Fruit fly (Drosophila melanogaster) ovary, adult (tissue): ENCODE measurements around the gene Sap30.
A peak's percentile ranks its signal among the peaks of the same experiment; 100 is the strongest.

Source experiments
- CG17801 ChIP-seq: fragments of 200-800 bp; optimal IDR thresholded peaks from 2 replicates; lab custom pipeline; 2019; ENCODE audit warnings: missing biosample characterization, mild to moderate bottlenecking, missing genetic modification characterization, moderate library complexity; ENCODE audit not compliant: partially characterized antibody

The Sap30 gene

DNA sequence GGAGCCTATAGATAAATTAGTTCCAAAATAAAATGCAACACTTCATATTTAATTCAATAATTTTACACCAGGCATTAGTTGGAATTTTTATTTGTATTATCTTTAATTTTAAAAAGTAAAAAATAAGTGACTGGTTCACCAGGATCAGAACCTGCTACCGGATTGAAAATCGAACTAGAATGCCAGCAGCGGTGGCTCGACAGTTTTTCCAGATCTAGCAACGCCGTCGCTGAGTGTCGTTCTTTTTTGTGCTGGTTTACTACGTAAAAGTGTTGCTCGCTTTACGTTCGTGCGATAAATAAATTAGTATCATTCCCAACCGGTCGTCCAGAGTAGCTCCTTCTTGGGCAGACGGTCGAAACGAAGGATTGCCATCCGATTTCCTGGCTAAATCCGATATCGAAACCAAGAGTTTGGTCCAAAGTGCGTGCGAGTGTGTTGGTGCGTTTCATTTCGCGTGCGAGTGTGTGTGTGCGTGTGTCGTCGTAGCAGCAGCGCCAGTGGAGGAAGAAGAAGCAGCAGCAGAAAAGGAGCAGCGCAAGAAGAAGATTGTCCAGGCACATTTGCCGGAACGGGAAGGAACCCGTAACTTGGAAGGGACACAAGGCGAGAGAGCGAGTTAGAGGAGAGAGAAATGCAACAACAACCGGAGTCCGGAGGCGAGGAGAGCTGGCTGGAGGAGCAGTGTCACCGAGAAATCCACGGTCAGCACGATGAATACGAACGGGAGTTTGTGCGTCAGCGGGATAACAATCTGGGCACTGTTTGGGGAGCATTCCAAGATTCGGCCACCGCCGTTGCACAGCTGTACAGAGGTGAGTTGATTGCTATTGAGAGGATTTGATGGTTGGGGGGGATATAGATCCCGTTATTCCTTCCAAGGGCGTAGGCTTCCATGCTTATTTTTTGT, 5.1 kb downstream of the Sap30 start, which contains the start of gene CG4768:
TSS of gene CG4768 (plus strand) at position 200 of the 910 bp plus-strand sequence.
- peak; percentile 1 for TF ChIP-seq CG17801 (GFP tag; lab: Kevin White, UChicago)

DNA sequence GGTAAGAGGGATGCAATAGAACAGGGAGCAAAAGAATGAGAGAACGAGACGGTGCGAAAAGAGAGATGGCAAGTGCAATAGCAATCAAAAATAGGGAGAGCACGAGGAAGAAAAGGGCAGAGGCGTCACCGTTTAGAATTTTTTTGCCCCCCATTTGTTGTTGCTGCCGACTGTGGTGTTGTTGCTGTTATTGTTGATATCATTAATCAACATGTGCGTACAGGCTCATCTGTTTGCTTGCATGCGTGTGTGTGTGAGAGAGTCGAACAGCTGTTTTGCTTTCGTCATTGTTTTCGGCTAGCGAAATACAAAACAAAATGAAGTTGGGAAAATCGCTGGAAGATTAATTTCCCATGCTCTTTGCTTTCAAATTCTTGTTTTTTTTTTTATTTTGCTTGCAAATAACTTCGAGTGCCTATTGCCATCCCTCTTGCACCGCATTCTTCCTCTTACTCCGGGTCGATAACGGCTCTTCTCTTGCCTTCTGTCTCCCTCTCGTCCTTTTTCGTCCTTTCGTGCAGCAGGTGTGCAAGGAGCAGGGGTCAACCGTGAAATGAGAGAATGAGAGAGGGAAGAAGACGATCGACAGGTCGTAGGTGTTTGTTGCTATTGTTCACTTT, 6.2 kb downstream of the Sap30 start:
- no peak for TF ChIP-seq CG17801 (GFP tag; lab: Kevin White, UChicago)

DNA sequence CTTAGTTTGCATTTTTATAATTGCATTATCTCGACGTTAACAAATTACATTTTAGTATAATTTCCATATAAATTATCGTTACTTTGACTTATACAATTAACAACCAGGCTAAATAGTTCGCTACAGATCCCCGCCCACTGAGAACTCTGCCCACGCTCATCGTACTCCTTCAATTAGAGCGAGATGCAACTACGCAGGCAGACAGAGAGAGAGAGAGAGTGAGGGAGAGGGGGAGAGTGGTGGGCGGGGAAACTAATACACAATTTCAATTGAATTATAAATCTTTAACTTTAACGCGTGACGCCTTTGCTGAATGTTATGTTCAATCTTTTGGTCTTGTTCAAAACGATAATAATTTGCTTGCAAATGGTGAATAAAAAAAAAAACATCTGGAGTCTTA, 11.1 kb downstream of the Sap30 start:
- TF ChIP-seq CG17801 (GFP tag; lab: Kevin White, UChicago) = no peak

DNA sequence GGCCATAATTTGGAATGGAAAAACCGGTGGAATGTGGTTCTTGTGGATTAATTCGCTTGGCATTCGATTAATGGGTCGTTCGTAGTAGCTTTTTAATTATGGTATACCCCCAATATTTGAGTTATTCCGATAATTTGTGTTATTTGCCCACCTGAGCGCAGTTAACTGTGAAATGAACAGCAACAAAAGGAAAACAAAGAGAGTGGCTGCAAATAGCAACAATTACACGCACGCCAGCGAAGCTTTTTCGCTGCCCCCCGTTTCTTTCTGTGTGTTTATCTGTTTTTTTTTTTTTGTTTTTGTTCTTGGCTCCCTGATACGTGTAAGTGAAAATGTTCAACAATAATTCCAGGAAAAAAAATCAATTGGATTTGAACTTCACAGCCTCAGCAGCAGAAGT, 12.8 kb downstream of the Sap30 start:
- no peak for TF ChIP-seq CG17801 (GFP tag; lab: Kevin White, UChicago)

DNA sequence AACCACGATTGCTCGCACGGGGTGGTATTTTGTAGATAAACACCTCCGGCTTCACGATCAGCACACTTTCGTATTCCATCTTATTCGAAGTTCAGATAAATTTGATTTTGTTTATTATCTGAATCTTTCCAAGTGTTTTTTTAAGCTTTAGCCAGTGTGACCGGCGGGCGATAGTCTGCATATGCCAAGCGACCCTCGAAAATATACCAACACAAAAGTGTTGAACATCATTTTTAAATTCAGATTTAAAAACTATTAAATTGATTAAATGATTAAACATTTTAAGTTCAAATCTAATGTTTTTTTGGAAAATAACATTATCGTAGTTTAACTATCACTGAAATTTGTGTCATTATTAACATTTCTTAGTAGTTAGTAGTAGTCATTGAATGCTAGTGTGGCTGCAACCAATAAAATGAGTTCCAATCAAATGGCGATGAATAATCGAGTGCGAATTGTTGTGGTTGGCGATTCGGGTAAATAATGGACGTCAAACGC, 13.5 kb downstream of the Sap30 start, which contains the start of the genes CG9132 and CG4789:
TSS of gene CG9132 (minus strand) at position 181 of the 498 bp plus-strand sequence.
TSS of gene CG4789 (plus strand) at position 401 of the 498 bp plus-strand sequence.
- no peak for TF ChIP-seq CG17801 (GFP tag; lab: Kevin White, UChicago)

DNA sequence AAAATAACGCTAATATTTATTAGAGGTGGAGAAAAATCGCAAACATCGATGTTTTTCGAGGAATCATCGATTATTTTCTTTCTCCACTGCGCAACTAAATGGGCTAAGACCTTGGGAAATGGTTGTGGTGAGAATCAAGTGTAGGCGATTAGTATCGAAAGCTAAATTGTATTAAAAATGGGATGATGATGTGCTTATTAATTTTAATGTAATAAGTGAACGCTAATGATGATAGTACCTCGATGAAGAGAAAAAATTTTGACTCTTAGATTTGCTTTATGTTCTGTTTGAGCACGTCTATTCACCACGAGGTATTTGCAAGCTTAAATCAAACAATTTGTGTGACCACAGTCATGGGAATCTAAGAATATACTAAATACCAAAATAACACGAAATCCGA, 16.2 kb downstream of the Sap30 start, which contains the start of the genes Rai1 and CG13005:
TSS of gene Rai1 (minus strand) at position 46 of the 400 bp plus-strand sequence.
TSS of gene CG13005 (plus strand) at position 352 of the 400 bp plus-strand sequence.
- TF ChIP-seq CG17801 (GFP tag; lab: Kevin White, UChicago) = peak; percentile 46

DNA sequence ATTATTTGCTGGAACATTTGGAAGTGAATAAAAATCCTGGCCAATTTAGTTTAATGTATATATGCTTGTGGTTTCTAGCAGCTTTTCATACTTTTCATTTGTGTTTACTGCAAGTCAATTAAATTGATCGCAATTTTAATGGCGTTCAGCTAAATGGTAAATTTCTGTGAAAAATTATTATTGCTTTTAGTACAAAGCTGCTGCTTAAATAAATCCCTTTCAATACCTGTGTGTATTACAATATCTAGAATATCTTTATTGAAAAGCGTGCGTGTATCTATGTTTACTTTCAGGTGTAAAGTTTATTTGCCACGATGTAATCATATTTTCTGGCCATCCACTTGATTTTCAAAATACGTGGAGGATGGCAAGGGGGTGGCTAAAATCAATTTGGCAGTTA, 18.7 kb downstream of the Sap30 start, which contains the start of gene ppk28:
TSS of gene ppk28 (plus strand) at position 301 of the 400 bp plus-strand sequence.
- no peak for TF ChIP-seq CG17801 (GFP tag; lab: Kevin White, UChicago)

DNA sequence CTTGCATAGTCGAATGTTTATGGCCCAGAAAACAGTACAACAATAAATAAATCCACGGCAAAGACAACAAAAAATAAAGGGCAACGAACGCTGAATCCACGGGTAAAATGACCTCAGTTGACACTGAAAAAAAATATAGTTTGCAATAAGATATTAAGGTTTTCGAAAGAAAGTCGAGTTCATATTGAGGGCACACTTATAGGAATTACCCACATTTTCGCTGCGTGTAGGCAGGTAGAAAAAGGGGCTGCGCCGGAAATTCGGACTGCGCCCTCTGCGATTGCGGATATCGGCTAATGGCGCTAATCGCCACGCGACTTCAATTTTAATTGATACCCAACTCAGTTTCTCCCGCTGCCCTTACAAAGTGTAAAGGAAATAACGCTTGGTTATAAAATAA, 21.6 kb downstream of the Sap30 start:
- TF ChIP-seq CG17801 (GFP tag; lab: Kevin White, UChicago) = no peak

DNA sequence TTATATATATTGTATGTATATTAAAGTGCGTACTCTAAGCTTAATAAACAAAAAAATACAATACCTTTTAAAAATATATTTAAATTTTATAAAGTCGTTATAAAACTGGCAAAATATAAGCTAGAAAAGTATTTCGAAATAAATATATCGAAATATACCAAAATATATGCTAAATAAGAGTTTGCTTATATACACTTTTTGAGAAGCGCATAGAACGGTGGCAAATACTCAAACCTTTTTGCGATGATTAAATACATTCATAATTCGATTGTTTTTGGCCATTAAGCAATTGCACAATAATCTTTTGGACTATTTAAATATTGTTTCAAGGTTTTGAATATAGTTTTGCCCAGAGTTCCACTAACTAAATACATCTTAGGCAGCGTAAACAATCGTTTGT, 22.0 kb downstream of the Sap30 start:
- no peak for TF ChIP-seq CG17801 (GFP tag; lab: Kevin White, UChicago)

DNA sequence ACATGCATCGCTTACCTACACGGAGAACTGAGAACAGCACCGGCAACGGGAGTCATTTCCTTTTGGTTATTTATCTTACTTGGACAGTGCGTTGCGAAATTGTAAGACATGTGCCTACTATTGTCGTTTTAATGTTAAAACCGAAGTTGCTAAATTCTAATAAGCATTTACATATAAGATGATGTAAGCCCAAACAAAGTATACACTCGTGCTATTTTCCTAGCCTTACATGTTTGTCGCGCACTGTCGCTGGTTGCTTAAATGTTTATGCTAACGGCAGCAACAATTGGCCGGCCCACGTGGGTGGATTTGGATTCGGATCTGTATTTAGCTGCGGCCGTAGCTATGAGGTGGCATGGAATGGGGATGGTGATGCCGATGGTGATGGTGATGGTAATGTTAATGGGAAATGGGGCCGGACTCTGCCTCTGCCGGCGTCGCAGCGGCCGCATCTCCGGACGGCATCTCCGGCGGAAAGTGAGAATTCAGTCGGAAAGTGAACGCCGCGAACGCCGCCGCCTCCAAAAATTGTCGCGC, 24.2 kb downstream of the Sap30 start, which contains the start of gene CG4829:
TSS of gene CG4829 (plus strand) at position 487 of the 537 bp plus-strand sequence.
- TF ChIP-seq CG17801 (GFP tag; lab: Kevin White, UChicago) = peak; percentile 37

DNA sequence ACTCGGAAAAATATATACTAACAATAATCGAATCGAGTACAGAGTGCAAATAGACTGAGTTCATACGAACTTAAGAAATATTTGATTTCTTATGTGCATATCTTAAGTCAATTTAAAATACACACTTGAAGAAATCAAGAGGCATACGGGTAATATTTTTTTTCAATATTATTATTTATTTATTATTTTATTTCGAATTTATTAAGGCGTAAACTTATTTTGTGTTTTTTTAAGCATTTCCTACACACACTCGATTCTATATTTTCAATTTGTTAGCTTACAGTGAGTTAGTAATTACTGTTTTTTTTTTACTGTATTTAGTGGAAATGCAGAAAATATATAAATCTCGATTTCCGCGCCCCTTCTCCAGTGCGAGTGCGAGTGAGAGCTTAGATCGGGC, 26.1 kb downstream of the Sap30 start:
- TF ChIP-seq CG17801 (GFP tag; lab: Kevin White, UChicago) = no peak

DNA sequence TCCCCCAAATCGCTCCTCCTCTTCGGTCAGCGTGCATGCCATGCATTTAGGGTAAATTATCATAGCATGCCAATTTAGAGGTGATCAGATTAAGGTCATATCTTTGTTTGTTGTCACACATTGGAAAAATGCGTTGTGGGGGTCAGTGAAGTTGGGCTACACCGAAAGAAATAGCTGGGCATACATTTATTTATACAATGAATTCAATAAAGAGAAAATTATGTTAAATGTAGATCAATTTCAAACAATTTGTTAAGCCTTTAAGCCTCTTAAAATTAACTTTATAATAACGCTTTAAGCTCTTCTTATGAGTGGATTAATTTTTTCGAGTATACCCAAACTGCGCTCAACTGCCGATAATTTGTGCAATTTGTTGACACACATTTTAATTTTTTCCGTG, 27.3 kb downstream of the Sap30 start:
- peak; percentile 3 for TF ChIP-seq CG17801 (GFP tag; lab: Kevin White, UChicago)

DNA sequence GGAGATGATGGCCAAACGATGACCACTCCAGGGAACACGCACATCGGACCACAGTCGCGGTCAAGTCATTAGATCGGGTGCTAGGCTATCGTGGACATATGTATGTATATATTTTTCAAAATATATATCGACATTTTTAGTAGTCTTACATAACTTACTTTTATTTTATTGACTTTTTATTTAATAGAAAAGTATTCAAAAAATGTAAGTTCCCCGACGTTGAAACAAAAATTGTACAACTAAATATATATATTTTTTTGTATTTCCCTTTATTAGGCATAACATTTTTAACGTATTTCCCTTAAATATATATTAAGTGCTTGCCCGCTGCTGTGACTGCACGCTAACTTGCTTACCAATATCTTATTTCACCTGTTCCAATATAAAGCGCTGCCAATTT, 28.1 kb downstream of the Sap30 start:
- TF ChIP-seq CG17801 (GFP tag; lab: Kevin White, UChicago) = no peak

DNA sequence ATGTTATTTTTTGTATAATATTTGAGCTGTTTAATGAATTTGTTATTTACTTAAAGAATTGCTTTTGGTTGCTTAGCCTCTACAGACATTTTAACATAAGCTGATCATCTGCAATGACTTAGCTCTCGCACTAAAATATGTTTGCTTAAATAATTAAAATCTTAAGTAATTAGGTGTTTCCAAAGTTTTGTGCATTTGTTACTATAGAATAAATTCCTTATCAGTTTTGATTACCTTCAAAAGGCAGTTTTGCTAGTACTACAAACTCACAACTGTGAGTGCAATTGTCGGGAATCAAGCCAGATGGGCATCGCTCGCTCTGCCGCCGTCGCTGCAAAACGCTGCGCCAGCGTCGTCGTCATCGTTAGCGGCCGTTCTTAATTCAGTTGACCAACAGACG, 29.4 kb downstream of the Sap30 start:
- no peak for TF ChIP-seq CG17801 (GFP tag; lab: Kevin White, UChicago)

DNA sequence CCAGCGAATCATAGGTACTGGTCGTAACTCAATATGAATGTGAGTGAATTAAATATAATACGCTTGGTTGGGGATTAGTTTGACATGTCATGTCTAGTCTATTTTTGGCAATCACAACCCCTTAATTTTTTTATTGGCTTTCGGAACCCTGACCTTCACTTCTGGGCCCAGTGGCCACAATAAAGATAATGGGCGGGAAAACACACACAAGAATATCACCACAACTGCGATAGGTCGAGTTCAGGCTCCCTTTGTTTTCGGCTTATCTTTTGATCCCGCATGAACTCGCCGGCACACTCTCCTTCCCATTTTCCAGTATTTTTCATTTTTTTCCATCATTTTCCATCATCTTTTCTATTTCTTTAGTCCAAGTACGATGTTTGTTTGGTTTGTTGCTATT, 31.1 kb downstream of the Sap30 start:
- no peak for TF ChIP-seq CG17801 (GFP tag; lab: Kevin White, UChicago)
